Fruit fly (Drosophila melanogaster): ENCODE results near the gene KLHL18.

DNA sequence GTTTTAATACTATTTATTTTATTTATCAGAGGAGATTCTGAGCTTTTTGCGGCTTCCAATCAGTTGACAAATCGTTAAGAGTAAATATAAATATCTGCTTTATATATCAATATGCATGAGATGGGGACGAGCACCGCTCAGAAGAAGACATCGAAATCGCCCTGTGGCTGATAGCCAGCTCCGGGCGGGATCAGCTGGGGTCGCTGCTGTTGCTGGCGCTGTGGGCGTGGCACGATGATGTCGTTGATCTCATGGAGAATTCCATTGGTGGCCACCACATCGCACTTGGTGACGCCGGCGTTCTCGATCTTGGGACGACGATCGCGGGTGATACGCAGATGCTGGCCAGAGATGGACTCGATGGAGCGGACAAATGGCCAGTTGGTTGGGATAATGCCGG is 25.4 kb downstream of the KLHL18 start:
- TF ChIP-seq ab (GFP tag; optimal IDR thresholded peaks at IDR 0.05) = no peak
- TF ChIP-seq D (optimal IDR thresholded peaks at IDR 0.05) = no peak
- TF ChIP-seq D (GFP tag; optimal IDR thresholded peaks at IDR 0.05) = no peak
- TF ChIP-seq Lhr (GFP tag; optimal IDR thresholded peaks at IDR 0.05) = no peak
- no peak for TF ChIP-seq CG2889 (GFP tag; IDR thresholded peaks at IDR 0.05)
- TF ChIP-seq Stat92E (GFP tag; optimal IDR thresholded peaks at IDR 0.05) = no peak
- TF ChIP-seq CG12391 (tag; optimal IDR thresholded peaks at IDR 0.05) = no peak
